Fruit fly (Drosophila melanogaster) whole organism, prepupa: ENCODE data around the gene Gnpnat.

Source experiments
- CG11294 ChIP-seq: fragments of 200-800 bp; sonication (Bioruptor generic); IDR thresholded peaks from 2 replicates; pipeline ENCODE4 v1.3.6; 2022; ENCODE audit warnings: missing biosample characterization, missing genetic modification characterization
- CG11762 ChIP-seq: fragments of 200-800 bp; sonication (Bioruptor generic); optimal IDR thresholded peaks from 3 replicates; lab custom pipeline; 2016; ENCODE audit warnings: missing biosample characterization, missing genetic modification characterization; ENCODE audit not compliant: insufficient read depth
- CG3032 ChIP-seq: fragments of 200-800 bp; optimal IDR thresholded peaks from 2 replicates; lab custom pipeline; 2019; ENCODE audit warnings: missing biosample characterization, mild to moderate bottlenecking, missing genetic modification characterization, moderate library complexity
- CG31627 ChIP-seq: fragments of 200-800 bp; sonication (Bioruptor generic); optimal IDR thresholded peaks from 3 replicates; lab custom pipeline; 2016; ENCODE audit warnings: missing biosample characterization, missing genetic modification characterization
- CG6854 ChIP-seq: fragments of 200-800 bp; sonication (Bioruptor generic); optimal IDR thresholded peaks from 2 replicates; lab custom pipeline; 2017; ENCODE audit warnings: missing biosample characterization, mild to moderate bottlenecking, missing genetic modification characterization
- Eip78C ChIP-seq: fragments of 200-800 bp; sonication (Bioruptor generic); peaks from one replicate; lab custom pipeline; 2016; ENCODE audit warnings: missing biosample characterization, missing genetic modification characterization
- Gug ChIP-seq: fragments of 200-800 bp; sonication (Bioruptor generic); IDR thresholded peaks from 2 replicates; pipeline ENCODE4 v1.3.6; 2022; ENCODE audit warnings: missing biosample characterization, missing genetic modification characterization
- Hr38 ChIP-seq: sonication (Bioruptor generic); optimal IDR thresholded peaks from 2 replicates; lab custom pipeline; 2016; ENCODE audit warnings: missing biosample characterization, missing genetic modification characterization
- Hr39 ChIP-seq: fragments of 200-800 bp; sonication (Bioruptor generic); optimal IDR thresholded peaks from 2 replicates; lab custom pipeline; 2016; ENCODE audit warnings: missing biosample characterization, missing genetic modification characterization
- OdsH ChIP-seq: fragments of 200-800 bp; sonication (Bioruptor generic); optimal IDR thresholded peaks from 3 replicates; lab custom pipeline; 2016; ENCODE audit warnings: missing biosample characterization, missing genetic modification characterization
- achi ChIP-seq: fragments of 200-800 bp; sonication (Bioruptor generic); optimal IDR thresholded peaks from 3 replicates; lab custom pipeline; 2016; ENCODE audit warnings: missing biosample characterization, missing genetic modification characterization
- net ChIP-seq: fragments of 200-800 bp; sonication (Bioruptor generic); optimal IDR thresholded peaks from 3 replicates; lab custom pipeline; 2016; ENCODE audit warnings: missing biosample characterization, missing genetic modification characterization
- svp ChIP-seq: fragments of 200-800 bp; sonication (Bioruptor generic); peaks from one replicate; lab custom pipeline; 2016; ENCODE audit warnings: missing biosample characterization, missing genetic modification characterization

dm6 chr3R:29689211-29689610 is 48.9 kb upstream of the Gnpnat start, which contains the start of gene Obp99c:
- TF ChIP-seq CG3032 (tag; lab: Kevin White, UChicago) (no peak), svp (GFP tag; lab: Kevin White, UChicago) (no peak), OdsH (no peak), CG11294 (GFP tag; lab: Robert Waterston, UW) (no peak), Hr39 (GFP tag; lab: Kevin White, UChicago) (no peak), Gug (GFP tag; lab: Robert Waterston, UW) (no peak), achi (GFP tag; lab: Kevin White, UChicago) (no peak), Eip78C (GFP tag; lab: Kevin White, UChicago) (no peak), CG31627 (GFP tag; lab: Kevin White, UChicago) (no peak), CG11762 (GFP tag; lab: Kevin White, UChicago) (no peak), CG6854 (no peak), net (GFP tag; lab: Kevin White, UChicago) (no peak), Hr38 (GFP tag; lab: Kevin White, UChicago) (no peak)
